Fruit fly (Drosophila melanogaster) whole organism, embryonic: ENCODE measurements around the gene CG8891.

Source experiments
- Antp ChIP-seq: fragments of 200-800 bp; sonication (Bioruptor generic); optimal IDR thresholded peaks from 3 replicates; lab custom pipeline; 2016; ENCODE audit warnings: missing biosample characterization, missing genetic modification characterization
- Awh ChIP-seq: fragments of 200-800 bp; sonication (Bioruptor generic); IDR thresholded peaks from 2 replicates; pipeline ENCODE4, ENCODE4 v1.3.6; 2022; ENCODE audit warnings: missing biosample characterization, missing genetic modification characterization
- BtbVII ChIP-seq: fragments of 200-800 bp; sonication (Bioruptor generic); optimal IDR thresholded peaks from 3 replicates; lab custom pipeline; 2017; ENCODE audit warnings: missing biosample characterization, mild to moderate bottlenecking, missing genetic modification characterization
- CG10366 ChIP-seq: fragments of 200-800 bp; sonication (Bioruptor generic); IDR thresholded peaks from 2 replicates; pipeline ENCODE4 v1.3.6; 2022; ENCODE audit warnings: missing biosample characterization, missing genetic modification characterization
- CG11723 ChIP-seq: fragments of 200-800 bp; sonication (Bioruptor generic); optimal IDR thresholded peaks from 2 replicates; lab custom pipeline; 2017; ENCODE audit warnings: missing biosample characterization, mild to moderate bottlenecking, missing genetic modification characterization
- CG12104 ChIP-seq: fragments of 200-800 bp; sonication (Bioruptor generic); optimal IDR thresholded peaks from 3 replicates; lab custom pipeline; 2016; ENCODE audit warnings: missing biosample characterization, missing genetic modification characterization
- CG12299 ChIP-seq: fragments of 200-800 bp; sonication (Bioruptor generic); optimal IDR thresholded peaks from 2 replicates; lab custom pipeline; 2018; ENCODE audit warnings: missing biosample characterization, mild to moderate bottlenecking, missing genetic modification characterization
- CG15011 ChIP-seq: fragments of 200-800 bp; sonication (Bioruptor generic); optimal IDR thresholded peaks from 3 replicates; lab custom pipeline; 2018; ENCODE audit warnings: missing biosample characterization, mild to moderate bottlenecking, missing genetic modification characterization
- CG17186 ChIP-seq: fragments of 200-800 bp; sonication (Bioruptor generic); optimal IDR thresholded peaks from 3 replicates; lab custom pipeline; 2017; ENCODE audit warnings: missing biosample characterization, missing genetic modification reagents, missing genetic modification characterization
- CG18476 ChIP-seq: fragments of 200-800 bp; sonication (Bioruptor generic); optimal IDR thresholded peaks from 2 replicates; lab custom pipeline; 2016; ENCODE audit warnings: missing biosample characterization, mild to moderate bottlenecking, missing genetic modification characterization
- CG18619 ChIP-seq: fragments of 200-800 bp; sonication (Bioruptor generic); optimal IDR thresholded peaks from 3 replicates; lab custom pipeline; 2017; ENCODE audit warnings: missing biosample characterization, mild to moderate bottlenecking, missing genetic modification characterization
- CG2202 ChIP-seq: fragments of 200-800 bp; sonication (Bioruptor generic); optimal IDR thresholded peaks from 2 replicates; lab custom pipeline; 2018; ENCODE audit warnings: missing biosample characterization, mild to moderate bottlenecking, missing genetic modification characterization
- CG42726 ChIP-seq: fragments of 200-800 bp; sonication (Bioruptor generic); IDR thresholded peaks from 2 replicates; pipeline ENCODE4 v1.3.6; 2022; ENCODE audit warnings: missing biosample characterization, missing genetic modification characterization; ENCODE audit not compliant: partially characterized antibody
- CG4854 ChIP-seq: fragments of 200-800 bp; sonication (Bioruptor generic); optimal IDR thresholded peaks from 2 replicates; lab custom pipeline; 2016; ENCODE audit warnings: missing biosample characterization, missing genetic modification characterization, inconsistent platforms
- CG5180 ChIP-seq: fragments of 200-800 bp; sonication (Bioruptor generic); optimal IDR thresholded peaks from 3 replicates; lab custom pipeline; 2017; ENCODE audit warnings: missing biosample characterization, missing genetic modification characterization, mild to moderate bottlenecking, moderate library complexity, missing genetic modification reagents
- CG6854 ChIP-seq: fragments of 200-800 bp; sonication (Bioruptor generic); optimal IDR thresholded peaks from 3 replicates; lab custom pipeline; 2017; ENCODE audit warnings: missing biosample characterization, mild to moderate bottlenecking, missing genetic modification characterization
- CG7372 ChIP-seq: fragments of 200-800 bp; sonication (Bioruptor generic); IDR thresholded peaks from 2 replicates; pipeline ENCODE4 v1.3.6; 2022; ENCODE audit warnings: missing biosample characterization, missing genetic modification characterization
- CG7786 ChIP-seq: fragments of 200-800 bp; sonication (Bioruptor generic); optimal IDR thresholded peaks from 2 replicates; lab custom pipeline; 2016; ENCODE audit warnings: missing biosample characterization, missing genetic modification characterization
- CG8089 ChIP-seq: fragments of 200-800 bp; sonication (Bioruptor generic); optimal IDR thresholded peaks from 3 replicates; lab custom pipeline; 2016; ENCODE audit warnings: missing biosample characterization, missing genetic modification characterization
- CG9215 ChIP-seq: fragments of 200-800 bp; sonication (Bioruptor generic); IDR thresholded peaks from 2 replicates; pipeline ENCODE4 v1.3.6; 2022; ENCODE audit warnings: missing biosample characterization, missing genetic modification characterization
- CG9609 ChIP-seq: fragments of 200-800 bp; sonication (Bioruptor generic); optimal IDR thresholded peaks from 3 replicates; lab custom pipeline; 2016; ENCODE audit warnings: missing biosample characterization, missing genetic modification characterization
- CG9876 ChIP-seq: fragments of 200-800 bp; sonication (Bioruptor generic); optimal IDR thresholded peaks from 2 replicates; lab custom pipeline; 2016; ENCODE audit warnings: missing biosample characterization, missing genetic modification characterization
- CG9932 ChIP-seq: fragments of 200-800 bp; sonication (Bioruptor generic); IDR thresholded peaks from 2 replicates; pipeline ENCODE4 v1.3.6; 2022; ENCODE audit warnings: missing biosample characterization, missing genetic modification characterization
- D19A ChIP-seq: fragments of 200-800 bp; optimal IDR thresholded peaks from 3 replicates; lab custom pipeline; 2019; ENCODE audit warnings: missing biosample characterization, mild to moderate bottlenecking, missing genetic modification characterization, moderate library complexity
- Dip3 ChIP-seq: fragments of 200-800 bp; sonication (Bioruptor generic); optimal IDR thresholded peaks from 3 replicates; lab custom pipeline; 2016; ENCODE audit warnings: missing biosample characterization, missing genetic modification characterization
- E2f2 ChIP-seq: fragments of 200-800 bp; sonication (Bioruptor generic); IDR thresholded peaks from 2 replicates; pipeline ENCODE4 v1.3.6; 2022; ENCODE audit warnings: missing biosample characterization, missing genetic modification characterization
- Kr ChIP-seq: fragments of 200-800 bp; sonication (Bioruptor generic); optimal IDR thresholded peaks from 2 replicates; lab custom pipeline; 2017; ENCODE audit warnings: missing biosample characterization, mild to moderate bottlenecking, missing genetic modification characterization
- Lpt ChIP-seq: fragments of >200 bp; optimal IDR thresholded peaks from 2 replicates; lab custom pipeline; 2018; ENCODE audit warnings: missing biosample characterization, missing genetic modification characterization
- NC2α ChIP-seq: fragments of 200-800 bp; sonication (Bioruptor generic); optimal IDR thresholded peaks from 2 replicates; lab custom pipeline; 2016; ENCODE audit warnings: missing biosample characterization, missing genetic modification characterization
- NfI ChIP-seq: fragments of 200-800 bp; sonication (Bioruptor generic); optimal IDR thresholded peaks from 3 replicates; lab custom pipeline; 2018; ENCODE audit warnings: missing biosample characterization, mild to moderate bottlenecking, missing genetic modification characterization, moderate library complexity
- Oaz ChIP-seq: fragments of 200-800 bp; sonication (Bioruptor generic); IDR thresholded peaks from 2 replicates; pipeline ENCODE4 v1.3.6; 2022; ENCODE audit warnings: missing biosample characterization, missing genetic modification characterization
- Opbp ChIP-seq: fragments of 200-800 bp; sonication (Bioruptor generic); IDR thresholded peaks from 3 replicates; pipeline ENCODE4 v1.3.6; 2022; ENCODE audit warnings: missing biosample characterization, missing genetic modification characterization; ENCODE audit not compliant: partially characterized antibody
- Optix ChIP-seq: fragments of 200-800 bp; sonication (Bioruptor generic); IDR thresholded peaks from 3 replicates; pipeline ENCODE4 v1.3.6; 2022; ENCODE audit warnings: missing biosample characterization, missing genetic modification characterization
- Pdp1 ChIP-seq, 2 experiments: fragments of 200-800 bp; sonication (Bioruptor generic); optimal IDR thresholded peaks; 3 replicates each; lab custom pipeline; 2016; ENCODE audit warnings: missing biosample characterization in 2 of 2, missing genetic modification characterization in 2 of 2, mild to moderate bottlenecking in 1 of 2, moderate library complexity in 1 of 2
- Scr ChIP-seq: fragments of 200-800 bp; sonication (Bioruptor generic); IDR thresholded peaks from 2 replicates; pipeline ENCODE4 v1.3.6; 2022; ENCODE audit warnings: missing biosample characterization, missing genetic modification characterization; ENCODE audit not compliant: partially characterized antibody
- disco-r ChIP-seq: fragments of 200-800 bp; sonication (Bioruptor generic); optimal IDR thresholded peaks from 2 replicates; lab custom pipeline; 2016; ENCODE audit warnings: missing biosample characterization, missing genetic modification characterization
- dmrt99B ChIP-seq: fragments of 200-800 bp; sonication (Bioruptor generic); optimal IDR thresholded peaks from 2 replicates; lab custom pipeline; 2018; ENCODE audit warnings: missing biosample characterization, mild to moderate bottlenecking, missing genetic modification characterization, moderate library complexity
- exex ChIP-seq: fragments of 200-800 bp; sonication (Bioruptor generic); optimal IDR thresholded peaks from 4 replicates; lab custom pipeline; 2018; ENCODE audit warnings: missing biosample characterization, mild to moderate bottlenecking, missing genetic modification characterization, moderate library complexity
- ftz-f1 ChIP-seq: fragments of 200-800 bp; sonication (Bioruptor generic); optimal IDR thresholded peaks from 2 replicates; lab custom pipeline; 2016; ENCODE audit warnings: missing biosample characterization, missing genetic modification characterization
- jigr1 ChIP-seq: fragments of 200-800 bp; sonication (Bioruptor generic); IDR thresholded peaks from 3 replicates; pipeline ENCODE4 v1.3.6; 2022; ENCODE audit warnings: missing biosample characterization, missing genetic modification characterization
- pan ChIP-seq, 4 experiments: fragments of >200 bp in 3 of 4; fragments of 200-800 bp in 1 of 4; sonication (Bioruptor generic) in 1 of 4; optimal IDR thresholded peaks in 3 of 4; IDR thresholded peaks in 1 of 4; 2 replicates each; pipeline versions ENCODE4 v1.3.6 to Lab custom; 2017 to 2022; ENCODE audit warnings: missing biosample characterization in 2 of 4, missing genetic modification characterization in 2 of 4, mixed read lengths in 1 of 4
- pita ChIP-seq: fragments of 200-800 bp; sonication (Bioruptor generic); optimal IDR thresholded peaks from 2 replicates; lab custom pipeline; 2017; ENCODE audit warnings: missing biosample characterization, mild to moderate bottlenecking, missing genetic modification characterization
- pzg ChIP-seq: fragments of 200-800 bp; sonication (Bioruptor generic); optimal IDR thresholded peaks from 3 replicates; lab custom pipeline; 2018; ENCODE audit warnings: missing biosample characterization, mild to moderate bottlenecking, missing genetic modification characterization, moderate library complexity
- ro ChIP-seq: fragments of 200-800 bp; sonication (Bioruptor generic); IDR thresholded peaks from 2 replicates; pipeline ENCODE4 v1.3.6; 2022; ENCODE audit warnings: missing biosample characterization, missing genetic modification characterization
- run ChIP-seq: fragments of 200-800 bp; sonication (Bioruptor generic); optimal IDR thresholded peaks from 3 replicates; lab custom pipeline; 2018; ENCODE audit warnings: missing biosample characterization, mild to moderate bottlenecking, missing genetic modification characterization
- seq ChIP-seq: fragments of 200-800 bp; sonication (Bioruptor generic); IDR thresholded peaks from 2 replicates; pipeline ENCODE4 v1.3.6; 2022; ENCODE audit warnings: missing biosample characterization, missing genetic modification characterization
- unc-4 ChIP-seq: fragments of 200-800 bp; sonication (Bioruptor generic); IDR thresholded peaks from 2 replicates; pipeline ENCODE4 v1.3.6; 2022; ENCODE audit warnings: missing biosample characterization, missing genetic modification characterization; ENCODE audit not compliant: partially characterized antibody
- vfl ChIP-seq: fragments of 200-800 bp; sonication (Bioruptor generic); optimal IDR thresholded peaks from 2 replicates; lab custom pipeline; 2016; ENCODE audit warnings: missing biosample characterization, missing genetic modification characterization
- wor ChIP-seq: fragments of 200-800 bp; sonication (Bioruptor generic); IDR thresholded peaks from 2 replicates; pipeline ENCODE4 v1.3.6; 2022; ENCODE audit warnings: missing biosample characterization, missing genetic modification characterization
- zfh1 ChIP-seq: fragments of 200-800 bp; sonication (Bioruptor generic); IDR thresholded peaks from 3 replicates; pipeline ENCODE4 v1.3.6; 2022; ENCODE audit warnings: missing biosample characterization, missing genetic modification characterization

Gene CG8891

DNA sequence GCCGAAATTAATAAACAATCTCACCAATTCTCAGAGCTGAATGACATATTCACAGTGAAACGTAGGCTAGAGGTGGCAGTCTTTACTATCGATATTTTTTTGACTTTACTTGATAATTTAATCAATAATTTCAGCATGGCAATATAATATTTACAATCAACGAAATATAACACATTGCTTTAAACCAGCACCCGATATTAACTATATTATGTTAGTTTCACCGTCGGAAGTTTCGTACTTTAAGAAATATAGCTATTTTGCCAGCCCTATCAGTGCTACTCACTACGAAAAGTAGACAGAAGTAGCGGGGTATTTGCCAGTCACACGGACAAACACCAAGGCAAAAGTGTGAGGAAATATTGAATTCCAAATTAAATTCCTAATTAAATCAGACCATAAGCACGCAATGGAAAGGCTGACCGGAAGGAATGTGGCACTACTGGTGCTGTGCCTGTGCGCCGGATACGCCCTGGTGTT is 31.6 kb upstream of the CG8891 start, which contains the start of the genes CG31917, Tfb5 and SelT (continued):
- TF ChIP-seq ftz-f1 (GFP tag; lab: Kevin White, UChicago) (peak; percentile 67), run (tag; lab: Kevin White, UChicago) (no peak), wor (GFP tag; lab: Robert Waterston, UW) (no peak), CG9876 (GFP tag; lab: Kevin White, UChicago) (peak; percentile 21), disco-r (peak; percentile 55), E2f2 (GFP tag; lab: Robert Waterston, UW) (0 out of 2 replicates have a peak, but pooled peaks have one; percentile 11), Antp (GFP tag; lab: Kevin White, UChicago) (peak; percentile 55), dmrt99B (tag; lab: Kevin White, UChicago) (no peak), Awh (GFP tag; lab: Robert Waterston, UW) (no peak), CG4854 (GFP tag; lab: Kevin White, UChicago) (peak; percentile 39), CG12299 (tag; lab: Kevin White, UChicago) (peak; percentile 59), pan (optimal IDR thresholded peaks at IDR 0.05; lab: Kevin White, UChicago) (no peak), pan (GFP tag; optimal IDR thresholded peaks at IDR 0.05 in 1 of 2, IDR thresholded peaks at IDR 0.05 in 1 of 2) (no peak), BtbVII (GFP tag; lab: Kevin White, UChicago) (no peak), Optix (GFP tag; lab: Robert Waterston, UW) (no peak), CG10366 (GFP tag; lab: Robert Waterston, UW) (peak; percentile 35; the same call in 1 of the 2 replicates), CG17186 (GFP tag; lab: Kevin White, UChicago) (no peak), pzg (GFP tag; lab: Kevin White, UChicago) (peak; percentile 83), Kr (GFP tag; lab: Kevin White, UChicago) (no peak), CG18476 (GFP tag; lab: Kevin White, UChicago) (peak; percentile 17), NC2α (GFP tag; lab: Kevin White, UChicago) (no peak), CG15011 (GFP tag; lab: Kevin White, UChicago) (no peak), CG9932 (peak; percentile 78), exex (tag; lab: Kevin White, UChicago) (no peak), Oaz (no peak), D19A (tag; lab: Kevin White, UChicago) (no peak), CG11723 (GFP tag; lab: Kevin White, UChicago) (no peak), pita (GFP tag; lab: Kevin White, UChicago) (no peak), NfI (GFP tag; lab: Kevin White, UChicago) (peak; percentile 59), seq (GFP tag; lab: Robert Waterston, UW) (no peak), CG2202 (tag; lab: Kevin White, UChicago) (no peak), CG5180 (GFP tag; lab: Kevin White, UChicago) (no peak), ro (no peak), CG7786 (GFP tag; lab: Kevin White, UChicago) (peak; percentile 39), CG12104 (peak; percentile 40), Pdp1 (GFP tag; optimal IDR thresholded peaks at IDR 0.05; lab: Kevin White, UChicago) (peak; percentile 52 to 54), CG42726 (GFP tag; lab: Robert Waterston, UW) (no peak; the same call in 1 of the 2 replicates), Dip3 (GFP tag; lab: Kevin White, UChicago) (peak; percentile 29), jigr1 (GFP tag; lab: Robert Waterston, UW) (no peak), CG18619 (GFP tag; lab: Kevin White, UChicago) (no peak), Scr (GFP tag; lab: Robert Waterston, UW) (peak; percentile 86), CG9215 (peak; percentile 18; the same call in 1 of the 2 replicates), CG6854 (GFP tag; lab: Kevin White, UChicago) (no peak), CG8089 (no peak), Lpt (no peak), zfh1 (GFP tag; lab: Robert Waterston, UW) (peak; percentile 59; the same call in 1 of the 3 replicates), unc-4 (peak; percentile 79), CG7372 (0 out of 2 replicates have a peak, but pooled peaks have one; percentile 21), Opbp (GFP tag; lab: Robert Waterston, UW) (no peak), CG9609 (peak; percentile 50), vfl (GFP tag; lab: Kevin White, UChicago) (peak; percentile 58)
